Fruit fly (Drosophila melanogaster): ENCODE measurements around the gene CG31140.

The CG31140 gene

dm6 chr3R:23921701-23922501 lies 41.1 kb upstream of the CG31140 start (continued):
- TF ChIP-seq fd85E (GFP tag; optimal IDR thresholded peaks at IDR 0.05) (no peak), CG11902 (GFP tag; optimal IDR thresholded peaks at IDR 0.05) (peak; percentile 12), CG6854 (GFP tag; optimal IDR thresholded peaks at IDR 0.05) (no peak), CG6808 (GFP tag; optimal IDR thresholded peaks at IDR 0.05) (no peak), CG4318 (GFP tag; optimal IDR thresholded peaks at IDR 0.05) (no peak), CG3919 (GFP tag; optimal IDR thresholded peaks at IDR 0.05) (peak; percentile 42), Met (GFP tag; optimal IDR thresholded peaks at IDR 0.05) (peak; percentile 9), acj6 (GFP tag; optimal IDR thresholded peaks at IDR 0.05) (peak; percentile 45), CG10669 (GFP tag; optimal IDR thresholded peaks at IDR 0.05) (peak; percentile 49), CG15336 (GFP tag; IDR thresholded peaks at IDR 0.05) (peak; percentile 82), fd59A (GFP tag; optimal IDR thresholded peaks at IDR 0.05) (no peak), Ets96B (tag; optimal IDR thresholded peaks at IDR 0.05) (peak; percentile 65), CG11762 (GFP tag; optimal IDR thresholded peaks at IDR 0.05; ENCODE audit: insufficient read depth) (no peak), net (GFP tag; optimal IDR thresholded peaks at IDR 0.05) (peak; percentile 26), lz (GFP tag; optimal IDR thresholded peaks at IDR 0.05) (no peak), Gug (GFP tag; IDR thresholded peaks at IDR 0.05) (peak; percentile 71)

- TF ChIP-seq CG3032 (tag; optimal IDR thresholded peaks at IDR 0.05) (peak; percentile 13), vri (GFP tag; optimal IDR thresholded peaks at IDR 0.05) (peak; percentile 65), salr (GFP tag; optimal IDR thresholded peaks at IDR 0.05) (no peak), Sox15 (GFP tag; optimal IDR thresholded peaks at IDR 0.05) (no peak), Blimp-1 (GFP tag; optimal IDR thresholded peaks at IDR 0.05) (no peak), Eip75B (GFP tag; optimal IDR thresholded peaks at IDR 0.05) (peak; percentile 20), Hr38 (GFP tag; optimal IDR thresholded peaks at IDR 0.05) (no peak), CG11902 (GFP tag; optimal IDR thresholded peaks at IDR 0.05) (no peak), acj6 (GFP tag; optimal IDR thresholded peaks at IDR 0.05) (no peak), dsx (GFP tag; optimal IDR thresholded peaks at IDR 0.05; ENCODE audit: poor library complexity, severe bottlenecking) (peak; percentile 26), CG15336 (GFP tag; IDR thresholded peaks at IDR 0.05) (peak; percentile 42), CG11762 (GFP tag; optimal IDR thresholded peaks at IDR 0.05; ENCODE audit: insufficient read depth) (no peak), CG1621 (tag; optimal IDR thresholded peaks at IDR 0.05) (no peak), Sox14 (GFP tag; optimal IDR thresholded peaks at IDR 0.05) (peak; percentile 39), Eip78C (GFP tag) (peak; percentile 67), CG4318 (GFP tag; optimal IDR thresholded peaks at IDR 0.05) (no peak), Ets21C (GFP tag; optimal IDR thresholded peaks at IDR 0.05) (no peak), Hr4 (GFP tag; optimal IDR thresholded peaks at IDR 0.05) (no peak), CG10669 (GFP tag; optimal IDR thresholded peaks at IDR 0.05) (no peak), CG32006 (GFP tag; optimal IDR thresholded peaks at IDR 0.05) (no peak), Smox (GFP tag; optimal IDR thresholded peaks at IDR 0.05) (no peak), CG6854 (GFP tag; optimal IDR thresholded peaks at IDR 0.05) (peak; percentile 79), CG9139 (GFP tag; optimal IDR thresholded peaks at IDR 0.05) (no peak), CG8632 (GFP tag; optimal IDR thresholded peaks at IDR 0.05) (no peak), Lpt (GFP tag; optimal IDR thresholded peaks at IDR 0.05) (peak; percentile 30), svp (GFP tag) (no peak), fd85E (GFP tag; optimal IDR thresholded peaks at IDR 0.05) (no peak), Sox102F (GFP tag; optimal IDR thresholded peaks at IDR 0.05) (no peak), esn (GFP tag; optimal IDR thresholded peaks at IDR 0.05) (peak; percentile 25), pdm3 (GFP tag; optimal IDR thresholded peaks at IDR 0.05) (no peak), Ets96B (tag; optimal IDR thresholded peaks at IDR 0.05) (no peak), topi (GFP tag; optimal IDR thresholded peaks at IDR 0.05) (peak; percentile 5), OdsH (GFP tag; optimal IDR thresholded peaks at IDR 0.05) (no peak), fkh (GFP tag; optimal IDR thresholded peaks at IDR 0.05) (no peak), Hr39 (GFP tag; optimal IDR thresholded peaks at IDR 0.05) (no peak)
Measured at dm6 chr3R:23922502-23923350, 40.3 kb upstream of the CG31140 start, which contains the start of the genes sba and CG31141. Gene sba, minus strand, starts transcription at chr3R:23922973. Gene CG31141, plus strand, starts transcription at chr3R:23923300.
